Fruit fly (Drosophila melanogaster): ENCODE results near the gene ATPsynE.

- TF ChIP-seq CG11617 (GFP tag; optimal IDR thresholded peaks at IDR 0.05): no peak
- no peak for TF ChIP-seq kay (GFP tag; ENCODE audit: borderline replicate concordance)
- no peak for TF ChIP-seq CG12768 (GFP tag; optimal IDR thresholded peaks at IDR 0.05)
- no peak for TF ChIP-seq tj (GFP tag; optimal IDR thresholded peaks at IDR 0.05)
- no peak for TF ChIP-seq Hr96 (GFP tag; optimal IDR thresholded peaks at IDR 0.05)
- TF ChIP-seq CG5204 (GFP tag; optimal IDR thresholded peaks at IDR 0.05): no peak
- TF ChIP-seq Crg-1 (GFP tag; optimal IDR thresholded peaks at IDR 0.05): no peak
- TF ChIP-seq CG1620 (GFP tag; optimal IDR thresholded peaks at IDR 0.05): no peak
- TF ChIP-seq Mnt (GFP tag; optimal IDR thresholded peaks at IDR 0.05): no peak
- no peak for TF ChIP-seq cic (GFP tag; optimal IDR thresholded peaks at IDR 0.05)
- TF ChIP-seq CG14711 (tag; optimal IDR thresholded peaks at IDR 0.05): no peak
- TF ChIP-seq Clk (GFP tag; optimal IDR thresholded peaks at IDR 0.05): no peak
- TF ChIP-seq ovo (GFP tag; optimal IDR thresholded peaks at IDR 0.05): no peak
These were observed 27.9 kb downstream of the ATPsynE start for dm6 chr3R:14354599-14354998.

Data from whole organism, adult.